Worm (Caenorhabditis elegans) whole organism, L1 larva: ENCODE data around the gene F35G2.3.

ENCODE experiments used
- ama-1 ChIP-seq: fragments of 150-350 bp; optimal IDR thresholded peaks from 2 replicates; lab custom pipeline; 2014
- elt-3 ChIP-seq, 6 experiments: fragments of 150-350 bp in 1 of 6; sonication (generic microtip); optimal IDR thresholded peaks; 2 replicates each; lab custom pipeline; 2017 to 2018; ENCODE audit warnings: missing biosample characterization in 6 of 6, missing genetic modification characterization in 6 of 6, inconsistent platforms in 1 of 6
- lsy-2 ChIP-seq, 2 experiments: fragments of 150-350 bp; optimal IDR thresholded peaks; 2 replicates each; lab custom pipeline; 2014; ENCODE audit warnings: missing biosample characterization in 2 of 2, missing genetic modification characterization in 2 of 2
- mef-2 ChIP-seq: fragments of 150-350 bp; optimal IDR thresholded peaks from 2 replicates; lab custom pipeline; 2014; ENCODE audit warnings: missing biosample characterization, missing genetic modification characterization
- nhr-84 ChIP-seq: sonication (generic microtip); optimal IDR thresholded peaks from 2 replicates; lab custom pipeline; 2017; ENCODE audit warnings: missing biosample characterization, missing genetic modification characterization
- pax-3 ChIP-seq: fragments of 200-800 bp; sonication (Bioruptor generic); optimal IDR thresholded peaks from 2 replicates; lab custom pipeline; 2018; ENCODE audit warnings: mild to moderate bottlenecking, missing genetic modification characterization, moderate library complexity, missing compliant biosample characterization

ce11 chrIV:12202000-12202399, 7.4 kb upstream of the F35G2.3 start:
- TF ChIP-seq elt-3 (tag; optimal IDR thresholded peaks at IDR 0.05; lab: Kevin White, UChicago) (no peak), lsy-2 (tag; optimal IDR thresholded peaks at IDR 0.05; lab: Kevin White, UChicago) (no peak), pax-3 (tag; lab: Kevin White, UChicago) (no peak), nhr-84 (tag; lab: Kevin White, UChicago) (no peak), mef-2 (tag; lab: Kevin White, UChicago) (no peak), ama-1 (no peak)
